Fruit fly (Drosophila melanogaster): ENCODE measurements around the gene dpp.

dpp gene

DNA sequence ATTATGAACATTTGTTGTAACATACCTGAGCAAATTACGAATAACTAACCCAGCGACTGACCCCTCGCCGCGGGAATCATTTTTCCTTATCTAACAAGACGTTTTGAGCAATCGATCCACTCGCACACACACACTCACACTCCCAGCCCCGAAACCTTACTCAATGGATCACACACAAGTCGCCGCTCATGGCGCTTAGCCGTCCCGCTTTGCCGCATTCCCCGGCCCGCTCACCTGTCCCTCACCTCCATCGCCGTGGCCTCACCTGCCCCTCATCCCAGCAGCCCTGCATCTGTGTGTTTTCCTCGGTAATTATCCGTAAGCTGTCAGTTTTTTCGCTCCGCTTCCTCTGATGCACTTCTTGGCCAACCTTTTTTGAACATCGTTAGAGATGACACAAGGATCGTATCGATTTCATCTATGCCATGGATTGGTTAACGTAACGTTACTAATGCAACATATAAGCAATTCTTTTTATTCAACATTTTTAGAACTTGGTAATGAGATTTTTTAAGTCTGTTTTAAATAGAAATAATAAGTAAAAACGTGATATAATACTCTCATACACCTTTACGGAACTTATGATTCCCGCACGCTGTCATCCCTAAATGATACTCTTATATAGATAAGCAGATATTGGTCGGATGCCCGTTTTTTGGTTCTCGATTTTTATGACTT lies 33.3 kb downstream of the dpp start:
- TF ChIP-seq EcR (GFP tag; optimal IDR thresholded peaks at IDR 0.05) (no peak), Dll (optimal IDR thresholded peaks at IDR 0.05) (no peak), CG8478 (optimal IDR thresholded peaks at IDR 0.05) (no peak), usp (GFP tag; optimal IDR thresholded peaks at IDR 0.05) (no peak), pan (optimal IDR thresholded peaks at IDR 0.05) (no peak), psq (optimal IDR thresholded peaks at IDR 0.05) (no peak)

DNA sequence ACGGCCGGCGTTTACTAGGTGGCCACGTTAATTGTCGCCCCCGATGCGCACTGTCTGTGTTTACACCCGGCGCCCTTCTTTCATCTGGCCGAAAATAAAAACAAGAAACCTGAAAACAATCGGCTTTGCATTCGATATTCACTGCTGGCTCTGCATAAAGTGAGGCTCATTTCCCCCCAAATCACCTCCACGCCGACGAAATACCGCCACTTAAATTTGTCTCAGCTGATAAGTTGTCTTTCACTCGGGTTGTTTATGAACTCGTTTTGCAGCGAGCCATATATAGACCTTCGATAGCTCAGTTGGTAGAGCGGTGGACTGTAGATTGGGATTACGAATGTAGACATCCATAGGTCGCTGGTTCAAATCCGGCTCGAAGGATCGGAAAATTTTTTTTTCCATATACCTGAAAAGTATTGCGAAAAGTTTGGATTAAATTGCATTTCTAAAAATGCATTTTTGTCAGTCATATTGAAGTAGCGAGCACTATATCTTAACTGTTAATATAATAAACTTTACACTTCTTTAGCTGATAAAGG lies 34.2 kb downstream of the dpp start:
- no peak for TF ChIP-seq psq (optimal IDR thresholded peaks at IDR 0.05)
- no peak for TF ChIP-seq EcR (GFP tag; optimal IDR thresholded peaks at IDR 0.05)
- TF ChIP-seq usp (GFP tag; optimal IDR thresholded peaks at IDR 0.05), result no peak
- no peak for TF ChIP-seq pan (optimal IDR thresholded peaks at IDR 0.05)
- TF ChIP-seq Dll (optimal IDR thresholded peaks at IDR 0.05), result no peak
- no peak for TF ChIP-seq CG8478 (optimal IDR thresholded peaks at IDR 0.05)

dm6 chr2L:2466360-2466759 lies 38.2 kb downstream of the dpp start:
- TF ChIP-seq EcR (GFP tag; optimal IDR thresholded peaks at IDR 0.05), result no peak
- TF ChIP-seq psq (optimal IDR thresholded peaks at IDR 0.05), result no peak
- no peak for TF ChIP-seq Dll (optimal IDR thresholded peaks at IDR 0.05)
- no peak for TF ChIP-seq pan (optimal IDR thresholded peaks at IDR 0.05)
- TF ChIP-seq CG8478 (optimal IDR thresholded peaks at IDR 0.05), result no peak
- TF ChIP-seq usp (GFP tag; optimal IDR thresholded peaks at IDR 0.05), result no peak

dm6 chr2L:2467722-2468372 lies 39.7 kb downstream of the dpp start:
- no peak for TF ChIP-seq usp (GFP tag; optimal IDR thresholded peaks at IDR 0.05)
- TF ChIP-seq CG8478 (optimal IDR thresholded peaks at IDR 0.05), result no peak
- TF ChIP-seq EcR (GFP tag; optimal IDR thresholded peaks at IDR 0.05), result no peak
- TF ChIP-seq psq (optimal IDR thresholded peaks at IDR 0.05), result no peak
- TF ChIP-seq pan (optimal IDR thresholded peaks at IDR 0.05), result no peak
- no peak for TF ChIP-seq Dll (optimal IDR thresholded peaks at IDR 0.05)

dm6 chr2L:2470585-2470984 lies 42.4 kb downstream of the dpp start:
- TF ChIP-seq EcR (GFP tag; optimal IDR thresholded peaks at IDR 0.05) (no peak), Dll (optimal IDR thresholded peaks at IDR 0.05) (no peak), psq (optimal IDR thresholded peaks at IDR 0.05) (no peak), CG8478 (optimal IDR thresholded peaks at IDR 0.05) (no peak), pan (optimal IDR thresholded peaks at IDR 0.05) (no peak), usp (GFP tag; optimal IDR thresholded peaks at IDR 0.05) (no peak)

- TF ChIP-seq CG8478 (optimal IDR thresholded peaks at IDR 0.05) (no peak), EcR (GFP tag; optimal IDR thresholded peaks at IDR 0.05) (no peak), psq (optimal IDR thresholded peaks at IDR 0.05) (no peak), pan (optimal IDR thresholded peaks at IDR 0.05) (no peak), usp (GFP tag; optimal IDR thresholded peaks at IDR 0.05) (no peak), Dll (optimal IDR thresholded peaks at IDR 0.05) (no peak)
Measured at dm6 chr2L:2472740-2473139, 44.6 kb downstream of the dpp start.

dm6 chr2L:2473842-2474386 lies 45.7 kb downstream of the dpp start:
- no peak for TF ChIP-seq EcR (GFP tag; optimal IDR thresholded peaks at IDR 0.05)

DNA sequence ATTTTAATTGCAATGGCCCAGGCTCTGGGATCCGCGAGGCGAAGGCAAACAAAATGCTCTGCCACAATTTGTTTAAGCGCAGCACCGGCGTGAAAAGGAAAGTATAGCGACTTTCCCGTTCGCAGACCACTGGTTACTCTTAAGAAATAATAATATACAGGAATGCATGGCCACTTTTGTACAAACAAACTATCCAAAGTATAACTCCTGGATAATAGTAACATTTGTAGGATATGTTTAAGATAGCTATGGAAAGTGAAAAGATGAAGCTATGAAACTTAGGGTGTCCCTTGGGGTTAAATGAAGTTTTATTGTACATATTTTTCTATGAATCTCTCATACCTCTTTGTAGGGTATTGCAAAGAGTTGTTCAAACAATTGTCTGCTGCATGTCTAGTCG lies 50.2 kb downstream of the dpp start:
- TF ChIP-seq usp (GFP tag; optimal IDR thresholded peaks at IDR 0.05) (no peak), pan (optimal IDR thresholded peaks at IDR 0.05) (no peak), psq (optimal IDR thresholded peaks at IDR 0.05) (no peak), EcR (GFP tag; optimal IDR thresholded peaks at IDR 0.05) (no peak), CG8478 (optimal IDR thresholded peaks at IDR 0.05) (no peak)

DNA sequence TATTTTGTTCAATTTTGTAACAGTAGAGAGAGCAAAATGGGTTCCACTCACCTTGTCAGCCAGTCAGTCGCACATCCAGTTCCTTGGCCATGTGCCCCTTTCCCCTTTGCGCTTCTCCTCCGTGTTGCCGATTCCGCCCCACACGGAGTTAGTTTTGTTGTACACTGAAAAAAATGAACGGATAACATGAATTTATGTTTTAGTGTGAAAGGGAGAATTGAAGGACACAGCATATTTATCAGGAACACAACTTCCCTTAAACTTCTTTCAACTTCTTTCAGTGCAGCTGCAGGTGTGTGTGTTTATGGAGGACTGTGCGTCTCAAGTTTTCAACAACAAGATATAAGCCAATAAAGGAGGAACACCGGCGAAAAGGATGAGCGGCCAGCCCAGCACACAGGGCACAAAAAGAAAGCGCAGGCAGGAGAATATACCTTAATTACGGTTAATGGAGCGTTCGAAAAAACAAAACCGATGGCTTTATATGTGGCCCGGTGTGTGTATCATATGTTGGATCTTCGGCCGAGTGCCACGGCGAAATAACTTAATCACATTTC lies 53.1 kb downstream of the dpp start:
- TF ChIP-seq Dll (optimal IDR thresholded peaks at IDR 0.05), result no peak
- no peak for TF ChIP-seq usp (GFP tag; optimal IDR thresholded peaks at IDR 0.05)
- no peak for TF ChIP-seq CG8478 (optimal IDR thresholded peaks at IDR 0.05)
- no peak for TF ChIP-seq EcR (GFP tag; optimal IDR thresholded peaks at IDR 0.05)
- no peak for TF ChIP-seq pan (optimal IDR thresholded peaks at IDR 0.05)
- no peak for TF ChIP-seq psq (optimal IDR thresholded peaks at IDR 0.05)

DNA sequence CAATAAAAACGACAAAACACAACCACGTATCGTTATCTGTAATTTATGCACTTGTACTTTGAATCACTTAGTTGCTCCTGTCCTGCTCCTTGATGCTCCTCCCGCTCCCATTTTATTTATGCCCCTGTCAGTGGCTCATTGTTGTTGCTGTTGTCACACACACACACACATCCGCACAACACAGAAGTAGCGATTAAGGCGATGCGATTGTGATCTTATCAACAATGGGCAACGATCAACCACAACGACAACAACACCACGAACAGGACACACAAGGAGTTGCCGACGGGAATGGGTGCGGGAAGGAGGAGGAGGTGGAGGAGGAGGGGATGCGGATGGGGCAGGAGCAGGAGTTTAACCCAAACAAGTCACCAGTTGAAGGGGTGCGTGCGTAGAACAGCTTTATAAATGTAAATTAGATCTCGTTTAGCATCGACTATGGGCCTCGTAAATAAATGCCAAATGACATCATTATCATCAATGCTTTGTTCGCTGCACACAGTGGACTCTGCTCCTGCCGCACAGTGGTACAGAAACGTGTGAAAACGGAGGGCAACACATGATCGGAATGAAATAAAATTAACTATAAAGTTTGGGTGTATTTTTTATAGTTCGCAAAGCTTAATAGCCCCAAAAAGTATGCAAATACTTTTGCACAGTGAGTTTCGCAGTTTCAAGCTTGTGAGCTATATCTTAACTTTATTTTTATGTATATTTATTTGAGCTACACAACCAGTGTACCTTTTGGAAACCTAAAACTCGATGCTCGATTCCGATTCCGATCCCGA lies 55.7 kb downstream of the dpp start:
- TF ChIP-seq EcR (GFP tag; optimal IDR thresholded peaks at IDR 0.05) (no peak), Dll (optimal IDR thresholded peaks at IDR 0.05) (no peak), usp (GFP tag; optimal IDR thresholded peaks at IDR 0.05) (no peak), CG8478 (optimal IDR thresholded peaks at IDR 0.05) (no peak), pan (optimal IDR thresholded peaks at IDR 0.05) (no peak), psq (optimal IDR thresholded peaks at IDR 0.05) (no peak)

DNA sequence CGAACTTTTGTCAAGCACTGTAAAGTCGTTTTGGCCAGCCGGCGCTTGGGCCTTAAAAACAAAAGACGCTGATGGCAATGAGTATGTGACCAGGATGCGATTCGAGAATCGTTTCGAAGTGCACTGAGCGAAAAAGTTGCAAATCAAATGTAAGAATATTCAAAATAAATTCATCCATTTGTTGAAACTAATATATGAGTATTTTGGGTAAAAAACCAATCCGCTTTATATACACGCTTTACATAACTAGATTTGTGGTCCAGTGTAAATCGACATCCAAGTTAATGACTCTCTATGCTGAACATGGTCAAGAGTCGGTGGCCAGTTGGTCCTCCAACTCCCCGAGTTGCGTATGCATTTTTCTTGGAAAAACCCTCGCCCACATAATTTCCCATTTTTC lies 57.1 kb downstream of the dpp start:
- TF ChIP-seq pan (optimal IDR thresholded peaks at IDR 0.05) (no peak), psq (optimal IDR thresholded peaks at IDR 0.05) (no peak), usp (GFP tag; optimal IDR thresholded peaks at IDR 0.05) (no peak), EcR (GFP tag; optimal IDR thresholded peaks at IDR 0.05) (no peak), Dll (optimal IDR thresholded peaks at IDR 0.05) (no peak), CG8478 (optimal IDR thresholded peaks at IDR 0.05) (no peak)
